Worm (Caenorhabditis elegans): ENCODE data around the gene Y49F6C.2.
A peak's percentile ranks its signal among the peaks of the same experiment; 100 is the strongest.

The Y49F6C.2 gene

ce11 chrII:3341989-3342388, 36.4 kb upstream of the Y49F6C.2 start, which contains the start of gene F14D2.11:
Gene F14D2.11 (minus strand): TSS chrII:3342089.
- TF ChIP-seq ztf-18 (tag; optimal IDR thresholded peaks at IDR 0.05) (no peak), unc-130 (GFP tag; optimal IDR thresholded peaks at IDR 0.05) (no peak), lin-40 (tag; optimal IDR thresholded peaks at IDR 0.05) (no peak), D2030.7 (GFP tag; IDR thresholded peaks at IDR 0.05) (no peak), sdz-38 (tag; optimal IDR thresholded peaks at IDR 0.05) (no peak), madf-3 (GFP tag; IDR thresholded peaks at IDR 0.05) (0 out of 2 replicates have a peak, but pooled peaks have one; percentile 21), ZK185.1 (tag; optimal IDR thresholded peaks at IDR 0.05; ENCODE audit: poor library complexity, severe bottlenecking) (no peak), T07F8.4 (tag; optimal IDR thresholded peaks at IDR 0.05) (no peak), dpl-1 (GFP tag; optimal IDR thresholded peaks at IDR 0.05) (no peak), egl-44 (GFP tag; IDR thresholded peaks at IDR 0.05) (no peak), aptf-3 (GFP tag; IDR thresholded peaks at IDR 0.05) (no peak), ceh-91 (GFP tag; IDR thresholded peaks at IDR 0.05) (no peak), lsl-1 (GFP tag; optimal IDR thresholded peaks at IDR 0.05) (peak; percentile 68)

- TF ChIP-seq F22D6.2 (tag; optimal IDR thresholded peaks at IDR 0.05), result no peak
- no peak for TF ChIP-seq atf-7 (tag; optimal IDR thresholded peaks at IDR 0.05)
- no peak for TF ChIP-seq tbx-9 (tag; optimal IDR thresholded peaks at IDR 0.05; ENCODE audit: borderline replicate concordance)
- no peak for TF ChIP-seq zim-3 (tag; optimal IDR thresholded peaks at IDR 0.05)
- no peak for TF ChIP-seq hrde-1 (tag; optimal IDR thresholded peaks at IDR 0.05; ENCODE audit: borderline replicate concordance)
- no peak for TF ChIP-seq T26A5.8 (tag; optimal IDR thresholded peaks at IDR 0.05)
- TF ChIP-seq Y56A3A.18 (GFP tag; IDR thresholded peaks at IDR 0.05), result no peak
- TF ChIP-seq zfh-2 (GFP tag; conservative IDR thresholded peaks at IDR 0.05), result no peak
- no peak for TF ChIP-seq Y67H2A.10 (GFP tag; conservative IDR thresholded peaks at IDR 0.05)
- TF ChIP-seq sptf-2 (GFP tag; optimal IDR thresholded peaks at IDR 0.05), result no peak
- no peak for TF ChIP-seq F57A8.1 (GFP tag; optimal IDR thresholded peaks at IDR 0.05)
- no peak for TF ChIP-seq Y53F4B.3 (GFP tag; IDR thresholded peaks at IDR 0.05)
- no peak for TF ChIP-seq chd-7 (tag; optimal IDR thresholded peaks at IDR 0.05)
- no peak for TF ChIP-seq dox-1 (GFP tag; IDR thresholded peaks at IDR 0.05)
- no peak for TF ChIP-seq lin-26 (GFP tag; IDR thresholded peaks at IDR 0.05)
- no peak for TF ChIP-seq hmg-1.2 (GFP tag; IDR thresholded peaks at IDR 0.05)
- TF ChIP-seq ztf-6 (GFP tag; IDR thresholded peaks at IDR 0.05), result no peak
- no peak for TF ChIP-seq F10E7.11 (tag; optimal IDR thresholded peaks at IDR 0.05)
- no peak for TF ChIP-seq ceh-79 (tag; optimal IDR thresholded peaks at IDR 0.05)
Observed at ce11 chrII:3343714-3344113, 34.7 kb upstream of the Y49F6C.2 start, which contains the start of gene F14D2.15. Gene F14D2.15 (minus strand): TSS chrII:3343814.

- TF ChIP-seq madf-6 (GFP tag; IDR thresholded peaks at IDR 0.05) (peak; percentile 54; the same call in 1 of the 2 replicates), D2030.7 (GFP tag; IDR thresholded peaks at IDR 0.05) (peak; percentile 36; the same call in 1 of the 2 replicates), ztf-6 (GFP tag; IDR thresholded peaks at IDR 0.05) (no peak), lsl-1 (GFP tag; optimal IDR thresholded peaks at IDR 0.05) (peak; percentile 72)
Observed at ce11 chrII:3344917-3345316, 33.5 kb upstream of the Y49F6C.2 start, which contains the start of gene bath-28. Gene bath-28 (minus strand): TSS chrII:3344967.

ce11 chrII:3346328-3346780, 32.0 kb upstream of the Y49F6C.2 start, which contains the start of gene bath-30:
Gene bath-30 (minus strand): TSS chrII:3346378.
- TF ChIP-seq lsl-1 (GFP tag; optimal IDR thresholded peaks at IDR 0.05), result peak; percentile 81
- no peak for TF ChIP-seq mcd-1 (GFP tag; IDR thresholded peaks at IDR 0.05)
- no peak for TF ChIP-seq ceh-100 (GFP tag; IDR thresholded peaks at IDR 0.05)
- TF ChIP-seq tlf-1 (GFP tag; optimal IDR thresholded peaks at IDR 0.05), result no peak
- TF ChIP-seq ceh-79 (tag; optimal IDR thresholded peaks at IDR 0.05), result no peak
- TF ChIP-seq hmg-20 (GFP tag; IDR thresholded peaks at IDR 0.05), result no peak
- peak; percentile 52 for TF ChIP-seq madf-6 (GFP tag; IDR thresholded peaks at IDR 0.05)
- TF ChIP-seq ztf-25 (GFP tag; IDR thresholded peaks at IDR 0.05), result no peak
- TF ChIP-seq bed-2 (GFP tag; IDR thresholded peaks at IDR 0.05), result no peak
- TF ChIP-seq F37B4.10 (GFP tag; IDR thresholded peaks at IDR 0.05), result no peak
- TF ChIP-seq F49E8.2 (tag; optimal IDR thresholded peaks at IDR 0.05; ENCODE audit: insufficient read depth), result peak; percentile 13
- no peak for TF ChIP-seq rpc-1 (optimal IDR thresholded peaks at IDR 0.05)
- no peak for TF ChIP-seq rpc-1 (tag; optimal IDR thresholded peaks at IDR 0.05)
- TF ChIP-seq ceh-40 (GFP tag; IDR thresholded peaks at IDR 0.05), result no peak
- no peak for TF ChIP-seq athp-1 (tag; optimal IDR thresholded peaks at IDR 0.05)
- TF ChIP-seq aptf-2 (GFP tag; conservative IDR thresholded peaks at IDR 0.05), result no peak

Data from whole organism, young adult.